Worm (Caenorhabditis elegans): ENCODE data around the gene B0403.5.

ce11 chrX:7100290-7100689 is 42.8 kb downstream of the B0403.5 start, which contains the start of gene C36B7.6:
- TF ChIP-seq ama-1 (optimal IDR thresholded peaks at IDR 0.05) (no peak), mes-2 (tag; optimal IDR thresholded peaks at IDR 0.05; ENCODE audit: poor library complexity, severe bottlenecking) (no peak), ceh-32 (tag; optimal IDR thresholded peaks at IDR 0.05; ENCODE audit: poor library complexity) (no peak), tra-1 (GFP tag; IDR thresholded peaks at IDR 0.05) (no peak), ceh-82 (tag; optimal IDR thresholded peaks at IDR 0.05) (no peak), fos-1 (tag; optimal IDR thresholded peaks at IDR 0.05) (no peak)
